Worm (Caenorhabditis elegans) whole organism, L3 larva: ENCODE measurements around the gene C36C5.4.

Source experiments
- aly-2 ChIP-seq: fragments of 150-350 bp; optimal IDR thresholded peaks from 2 replicates; lab custom pipeline; 2014; ENCODE audit warnings: missing biosample characterization, missing genetic modification characterization
- ama-1 ChIP-seq: fragments of 150-350 bp; optimal IDR thresholded peaks from 2 replicates; lab custom pipeline; 2018
- fkh-10 ChIP-seq: sonication (generic microtip); optimal IDR thresholded peaks from 2 replicates; lab custom pipeline; 2017; ENCODE audit warnings: missing biosample characterization, missing genetic modification reagents, missing genetic modification characterization
- fos-1 ChIP-seq: fragments of 150-350 bp; optimal IDR thresholded peaks from 2 replicates; lab custom pipeline; 2014; ENCODE audit warnings: missing biosample characterization, missing genetic modification characterization
- lin-39 ChIP-seq: fragments of 150-350 bp; optimal IDR thresholded peaks from 2 replicates; lab custom pipeline; 2018; ENCODE audit warnings: missing biosample characterization, missing genetic modification reagents, missing genetic modification characterization
- nhr-11 ChIP-seq: fragments of 150-350 bp; optimal IDR thresholded peaks from 2 replicates; lab custom pipeline; 2014; ENCODE audit warnings: missing biosample characterization, missing genetic modification characterization
- nhr-237 ChIP-seq: fragments of 150-350 bp; optimal IDR thresholded peaks from 2 replicates; lab custom pipeline; 2014; ENCODE audit warnings: missing biosample characterization, missing genetic modification characterization
- nhr-25 ChIP-seq: sonication (generic microtip); optimal IDR thresholded peaks from 2 replicates; lab custom pipeline; 2017; ENCODE audit warnings: missing biosample characterization, missing genetic modification characterization
- nhr-67 ChIP-seq: fragments of 150-350 bp; optimal IDR thresholded peaks from 2 replicates; lab custom pipeline; 2014; ENCODE audit warnings: missing biosample characterization, missing genetic modification characterization
- pha-4 ChIP-seq: fragments of 150-350 bp; optimal IDR thresholded peaks from 2 replicates; lab custom pipeline; 2014; ENCODE audit warnings: missing biosample characterization, missing genetic modification reagents, missing genetic modification characterization
- snpc-4 ChIP-seq: fragments of 150-350 bp; optimal IDR thresholded peaks from 2 replicates; lab custom pipeline; 2014; ENCODE audit warnings: missing biosample characterization, missing genetic modification characterization
- tbx-2 ChIP-seq: sonication (generic microtip); optimal IDR thresholded peaks from 2 replicates; lab custom pipeline; 2016; ENCODE audit warnings: mild to moderate bottlenecking, missing genetic modification characterization, missing compliant biosample characterization
- zag-1 ChIP-seq: fragments of 150-350 bp; optimal IDR thresholded peaks from 2 replicates; lab custom pipeline; 2014; ENCODE audit warnings: missing biosample characterization, missing genetic modification characterization

- TF ChIP-seq fkh-10 (GFP tag; lab: Kevin White, UChicago) (no peak), ama-1 (lab: Kevin White, UChicago) (no peak), nhr-67 (tag; lab: Kevin White, UChicago) (no peak), fos-1 (tag; lab: Kevin White, UChicago) (no peak), nhr-25 (tag; lab: Kevin White, UChicago) (no peak), snpc-4 (tag; lab: Kevin White, UChicago) (no peak), tbx-2 (no peak), lin-39 (tag; lab: Kevin White, UChicago) (no peak), nhr-237 (tag; lab: Kevin White, UChicago) (no peak), zag-1 (no peak), nhr-11 (tag; lab: Kevin White, UChicago) (no peak), aly-2 (tag; lab: Kevin White, UChicago) (no peak), pha-4 (tag; lab: Kevin White, UChicago) (no peak)
Measured at ce11 chrV:3169838-3170237, 3.5 kb downstream of the C36C5.4 start, which contains the start of gene srbc-6.
